Worm (Caenorhabditis elegans) whole organism, L1 larva: ENCODE measurements around the gene smrc-1.
A peak's percentile ranks its signal among the peaks of the same experiment; 100 is the strongest.

Experiments
- C34B4.2 ChIP-seq: sonication (generic microtip); optimal IDR thresholded peaks from 2 replicates; lab custom pipeline; 2017; ENCODE audit warnings: mild to moderate bottlenecking, missing genetic modification characterization, missing compliant biosample characterization
- F16B12.6 ChIP-seq: fragments of 150-350 bp; optimal IDR thresholded peaks from 2 replicates; lab custom pipeline; 2014; ENCODE audit warnings: missing biosample characterization, missing genetic modification characterization
- Y116A8C.19 ChIP-seq: sonication (generic microtip); optimal IDR thresholded peaks from 2 replicates; lab custom pipeline; 2016; ENCODE audit warnings: missing compliant biosample characterization, missing genetic modification characterization, borderline replicate concordance
- alr-1 ChIP-seq: fragments of 200-800 bp; sonication (Bioruptor generic); optimal IDR thresholded peaks from 2 replicates; lab custom pipeline; 2018; ENCODE audit warnings: borderline replicate concordance, mild to moderate bottlenecking, missing genetic modification characterization, missing compliant biosample characterization
- aly-2 ChIP-seq: fragments of 150-350 bp; optimal IDR thresholded peaks from 2 replicates; lab custom pipeline; 2014; ENCODE audit warnings: missing biosample characterization, missing genetic modification characterization
- blmp-1 ChIP-seq: fragments of 150-350 bp; optimal IDR thresholded peaks from 2 replicates; lab custom pipeline; 2014; ENCODE audit warnings: missing biosample characterization, missing genetic modification characterization
- ceh-88 ChIP-seq: fragments of 200-800 bp; sonication (Bioruptor generic); IDR thresholded peaks from 2 replicates; pipeline ENCODE4 v1.3.6; 2022; ENCODE audit warnings: missing genetic modification characterization, missing compliant biosample characterization
- ceh-90 ChIP-seq: sonication (generic microtip); optimal IDR thresholded peaks from 2 replicates; lab custom pipeline; 2016; ENCODE audit warnings: missing genetic modification characterization, missing compliant biosample characterization
- ces-1 ChIP-seq: fragments of 150-350 bp; optimal IDR thresholded peaks from 2 replicates; lab custom pipeline; 2014; ENCODE audit warnings: missing biosample characterization, missing genetic modification reagents, missing genetic modification characterization
- dsc-1 ChIP-seq: sonication (generic microtip); optimal IDR thresholded peaks from 2 replicates; lab custom pipeline; 2016; ENCODE audit warnings: mild to moderate bottlenecking, missing genetic modification characterization, missing compliant biosample characterization
- efl-1 ChIP-seq, 4 experiments: fragments of 150-350 bp; optimal IDR thresholded peaks in 3 of 4; peaks in 1 of 4; 1 replicate in 1 of 4; 2 replicates in 3 of 4; lab custom pipeline; 2014; ENCODE audit warnings: missing biosample characterization in 2 of 4, missing genetic modification characterization in 2 of 4, missing genetic modification reagents in 2 of 4
- efl-3 ChIP-seq: fragments of 200-800 bp; sonication (Bioruptor generic); optimal IDR thresholded peaks from 2 replicates; lab custom pipeline; 2018; ENCODE audit warnings: mild to moderate bottlenecking, missing genetic modification characterization, missing compliant biosample characterization
- egl-27 ChIP-seq, 2 experiments: fragments of 150-350 bp in 1 of 2; sonication (generic microtip); optimal IDR thresholded peaks; 3 replicates each; lab custom pipeline; 2017 to 2018; ENCODE audit warnings: missing biosample characterization in 2 of 2, missing genetic modification characterization in 2 of 2, missing genetic modification reagents in 2 of 2
- elt-2 ChIP-seq: sonication (generic microtip); optimal IDR thresholded peaks from 2 replicates; lab custom pipeline; 2016; ENCODE audit warnings: missing genetic modification characterization, mild to moderate bottlenecking, inconsistent platforms, missing compliant biosample characterization, missing genetic modification reagents
- ets-5 ChIP-seq: fragments of 200-800 bp; sonication (Bioruptor generic); IDR thresholded peaks from 2 replicates; pipeline ENCODE4 v1.3.6; 2022; ENCODE audit warnings: missing genetic modification characterization, missing compliant biosample characterization
- fkh-10 ChIP-seq: sonication (generic microtip); optimal IDR thresholded peaks from 2 replicates; lab custom pipeline; 2017; ENCODE audit warnings: missing biosample characterization, missing genetic modification reagents, missing genetic modification characterization
- fkh-4 ChIP-seq: sonication (generic microtip); optimal IDR thresholded peaks from 2 replicates; lab custom pipeline; 2016; ENCODE audit warnings: missing compliant biosample characterization, missing genetic modification characterization, borderline replicate concordance
- fos-1 ChIP-seq: fragments of 150-350 bp; optimal IDR thresholded peaks from 2 replicates; lab custom pipeline; 2014; ENCODE audit warnings: missing biosample characterization, missing genetic modification characterization
- hlh-17 ChIP-seq: fragments of 200-800 bp; sonication (Bioruptor generic); optimal IDR thresholded peaks from 2 replicates; lab custom pipeline; 2018; ENCODE audit warnings: missing genetic modification characterization, mild to moderate bottlenecking, missing compliant biosample characterization, moderate library complexity, borderline replicate concordance
- hlh-4 ChIP-seq: sonication (generic microtip); optimal IDR thresholded peaks from 2 replicates; lab custom pipeline; 2016; ENCODE audit warnings: mild to moderate bottlenecking, missing genetic modification characterization, missing compliant biosample characterization
- irx-1 ChIP-seq: sonication (generic microtip); optimal IDR thresholded peaks from 2 replicates; lab custom pipeline; 2016; ENCODE audit warnings: missing genetic modification characterization, missing compliant biosample characterization
- isw-1 ChIP-seq: fragments of 200-800 bp; sonication (Bioruptor generic); IDR thresholded peaks from 2 replicates; pipeline ENCODE4 v1.3.6; 2022; ENCODE audit warnings: missing genetic modification characterization, missing compliant biosample characterization
- lin-13 ChIP-seq: fragments of 150-350 bp; optimal IDR thresholded peaks from 2 replicates; lab custom pipeline; 2014; ENCODE audit warnings: missing biosample characterization, missing genetic modification reagents, missing genetic modification characterization
- lin-14 ChIP-seq: fragments of 200-800 bp; sonication (Bioruptor generic); optimal IDR thresholded peaks from 2 replicates; lab custom pipeline; 2018; ENCODE audit warnings: mild to moderate bottlenecking, missing genetic modification characterization, moderate library complexity, missing compliant biosample characterization
- lsy-2 ChIP-seq, 2 experiments: fragments of 150-350 bp; optimal IDR thresholded peaks; 2 replicates each; lab custom pipeline; 2014; ENCODE audit warnings: missing biosample characterization in 2 of 2, missing genetic modification characterization in 2 of 2
- mab-9 ChIP-seq: fragments of 200-800 bp; sonication (Bioruptor generic); IDR thresholded peaks from 2 replicates; pipeline ENCODE4 v1.3.6; 2022; ENCODE audit warnings: missing genetic modification reagents, missing genetic modification characterization, missing compliant biosample characterization
- mdl-1 ChIP-seq, 2 experiments: fragments of 150-350 bp; optimal IDR thresholded peaks; 2 replicates each; lab custom pipeline; 2014 to 2017; ENCODE audit warnings: missing biosample characterization in 2 of 2, missing genetic modification characterization in 2 of 2, inconsistent platforms in 1 of 2
- mef-2 ChIP-seq: fragments of 150-350 bp; optimal IDR thresholded peaks from 2 replicates; lab custom pipeline; 2014; ENCODE audit warnings: missing biosample characterization, missing genetic modification characterization
- mep-1 ChIP-seq: fragments of 150-350 bp; optimal IDR thresholded peaks from 2 replicates; lab custom pipeline; 2014; ENCODE audit warnings: missing biosample characterization, missing genetic modification characterization
- nhr-11 ChIP-seq: fragments of 150-350 bp; optimal IDR thresholded peaks from 2 replicates; lab custom pipeline; 2014; ENCODE audit warnings: missing biosample characterization, missing genetic modification characterization
- nhr-12 ChIP-seq: sonication (generic microtip); optimal IDR thresholded peaks from 2 replicates; lab custom pipeline; 2017; ENCODE audit warnings: missing biosample characterization, missing genetic modification characterization
- nhr-19 ChIP-seq: fragments of 200-800 bp; sonication (Bioruptor generic); conservative IDR thresholded peaks from 2 replicates; pipeline ENCODE4 v1.3.6; 2022; ENCODE audit warnings: missing genetic modification characterization, missing compliant biosample characterization
- nhr-237 ChIP-seq: fragments of 150-350 bp; optimal IDR thresholded peaks from 2 replicates; lab custom pipeline; 2014; ENCODE audit warnings: missing biosample characterization, missing genetic modification characterization
- nhr-28 ChIP-seq: fragments of 150-350 bp; optimal IDR thresholded peaks from 2 replicates; lab custom pipeline; 2014; ENCODE audit warnings: missing biosample characterization, missing genetic modification characterization
- nhr-76 ChIP-seq: sonication (generic microtip); optimal IDR thresholded peaks from 2 replicates; lab custom pipeline; 2017; ENCODE audit warnings: missing biosample characterization, missing genetic modification characterization
- nhr-85 ChIP-seq: sonication (generic microtip); peaks from one replicate; lab custom pipeline; 2016; ENCODE audit warnings: missing genetic modification characterization, inconsistent platforms, missing compliant biosample characterization
- nhr-90 ChIP-seq: sonication (generic microtip); optimal IDR thresholded peaks from 2 replicates; lab custom pipeline; 2016; ENCODE audit warnings: mild to moderate bottlenecking, missing genetic modification characterization, missing compliant biosample characterization; ENCODE audit not compliant: poor library complexity
- pag-3 ChIP-seq: sonication (generic microtip); optimal IDR thresholded peaks from 2 replicates; lab custom pipeline; 2017; ENCODE audit warnings: missing genetic modification characterization, mild to moderate bottlenecking, missing compliant biosample characterization, antibody characterized with exemption, borderline replicate concordance; ENCODE audit not compliant: insufficient read depth
- pax-3 ChIP-seq: fragments of 200-800 bp; sonication (Bioruptor generic); optimal IDR thresholded peaks from 2 replicates; lab custom pipeline; 2018; ENCODE audit warnings: mild to moderate bottlenecking, missing genetic modification characterization, moderate library complexity, missing compliant biosample characterization
- pqm-1 ChIP-seq: sonication (generic microtip); optimal IDR thresholded peaks from 3 replicates; lab custom pipeline; 2017; ENCODE audit warnings: missing biosample characterization, missing genetic modification characterization
- skn-1 ChIP-seq: fragments of 150-350 bp; optimal IDR thresholded peaks from 2 replicates; lab custom pipeline; 2014; ENCODE audit warnings: missing biosample characterization, missing genetic modification characterization
- snpc-4 ChIP-seq: fragments of 150-350 bp; optimal IDR thresholded peaks from 2 replicates; lab custom pipeline; 2014; ENCODE audit warnings: missing biosample characterization, missing genetic modification characterization
- snu-23 ChIP-seq: sonication (generic microtip); optimal IDR thresholded peaks from 2 replicates; lab custom pipeline; 2016; ENCODE audit warnings: missing genetic modification characterization, missing compliant biosample characterization
- sox-4 ChIP-seq: sonication (generic microtip); optimal IDR thresholded peaks from 2 replicates; lab custom pipeline; 2016; ENCODE audit warnings: missing genetic modification characterization, missing compliant biosample characterization
- sptf-1 ChIP-seq: fragments of 150-350 bp; optimal IDR thresholded peaks from 2 replicates; lab custom pipeline; 2014; ENCODE audit warnings: missing biosample characterization, missing genetic modification characterization
- sup-37 ChIP-seq: fragments of 200-800 bp; sonication (Bioruptor generic); optimal IDR thresholded peaks from 2 replicates; lab custom pipeline; 2018; ENCODE audit warnings: mild to moderate bottlenecking, missing genetic modification characterization, missing compliant biosample characterization
- swsn-7 ChIP-seq: sonication (generic microtip); optimal IDR thresholded peaks from 2 replicates; lab custom pipeline; 2016; ENCODE audit warnings: missing genetic modification characterization, missing compliant biosample characterization
- tlp-1 ChIP-seq: fragments of 150-350 bp; optimal IDR thresholded peaks from 2 replicates; lab custom pipeline; 2014; ENCODE audit warnings: missing biosample characterization, missing genetic modification characterization
- unc-98 ChIP-seq: fragments of 200-800 bp; sonication (Bioruptor generic); IDR thresholded peaks from 2 replicates; pipeline ENCODE4 v1.3.6; 2022; ENCODE audit warnings: missing genetic modification characterization, missing compliant biosample characterization
- zag-1 ChIP-seq: fragments of 150-350 bp; optimal IDR thresholded peaks from 2 replicates; lab custom pipeline; 2014; ENCODE audit warnings: missing biosample characterization, missing genetic modification characterization
- ztf-11 ChIP-seq, 2 experiments: sonication (generic microtip); optimal IDR thresholded peaks; 2 replicates each; lab custom pipeline; 2016 to 2017; ENCODE audit warnings: missing genetic modification characterization in 2 of 2, missing biosample characterization in 1 of 2, missing compliant biosample characterization in 1 of 2
- ztf-4 ChIP-seq: fragments of 150-350 bp; optimal IDR thresholded peaks from 2 replicates; lab custom pipeline; 2014; ENCODE audit warnings: missing biosample characterization, missing genetic modification characterization

smrc-1 gene

DNA sequence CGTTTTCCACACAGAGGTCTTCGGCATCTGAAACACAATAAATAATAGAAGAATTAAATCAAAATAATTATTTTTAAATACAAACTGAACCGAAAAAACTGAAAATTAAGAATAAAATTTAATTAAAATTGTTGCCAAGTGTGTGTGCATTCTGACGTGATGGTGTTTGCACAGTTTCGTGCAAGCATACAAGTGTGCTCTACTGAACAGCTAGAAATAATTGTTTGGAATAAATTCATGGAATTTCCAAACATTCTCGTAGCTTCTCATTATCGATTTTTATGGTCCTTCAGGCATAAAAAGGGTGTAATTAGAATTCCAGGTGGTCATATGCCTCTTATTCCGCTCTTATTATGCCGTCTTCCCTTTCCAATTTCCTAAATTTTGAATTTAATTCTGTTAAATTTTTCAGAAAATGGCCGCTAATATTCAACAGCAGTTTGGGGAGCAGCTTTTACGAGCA lies 41.1 kb downstream of the smrc-1 start, which contains the start of the genes mrps-17 and txdc-9 (continued):
- TF ChIP-seq swsn-7 (peak; percentile 77), nhr-28 (tag; lab: Kevin White, UChicago) (no peak), ceh-88 (no peak; the same call in 1 of the 2 replicates), Y116A8C.19 (tag; lab: Kevin White, UChicago) (no peak), elt-2 (tag; lab: Kevin White, UChicago) (peak; percentile 2), nhr-76 (tag; lab: Kevin White, UChicago) (no peak), aly-2 (tag; lab: Kevin White, UChicago) (peak; percentile 71), irx-1 (no peak), efl-1 (optimal IDR thresholded peaks at IDR 0.05; lab: Kevin White, UChicago) (peak; percentile 80 to 81), efl-1 (GFP tag; optimal IDR thresholded peaks at IDR 0.05 in 1 of 2; lab: Kevin White, UChicago) (peak; percentile 80 to 96), C34B4.2 (no peak), mdl-1 (tag; optimal IDR thresholded peaks at IDR 0.05; lab: Kevin White, UChicago) (no peak), skn-1 (tag; lab: Kevin White, UChicago) (peak; percentile 73), lsy-2 (tag; optimal IDR thresholded peaks at IDR 0.05; lab: Kevin White, UChicago) (peak; percentile 87 to 93), nhr-237 (tag; lab: Kevin White, UChicago) (peak; percentile 20), blmp-1 (tag; lab: Kevin White, UChicago) (no peak), mab-9 (GFP tag; lab: Robert Waterston, UW) (no peak), mef-2 (tag; lab: Kevin White, UChicago) (no peak), pax-3 (tag; lab: Kevin White, UChicago) (no peak), ces-1 (GFP tag; lab: Kevin White, UChicago) (peak; percentile 87), F16B12.6 (tag; lab: Kevin White, UChicago) (peak; percentile 98), tlp-1 (tag; lab: Kevin White, UChicago) (no peak), isw-1 (peak; percentile 54), nhr-11 (tag; lab: Kevin White, UChicago) (no peak), nhr-90 (tag; lab: Kevin White, UChicago) (peak; percentile 61), ztf-4 (peak; percentile 49), snu-23 (GFP tag; lab: Kevin White, UChicago) (peak; percentile 82), pag-3 (tag; lab: Kevin White, UChicago) (no peak), efl-3 (GFP tag; lab: Kevin White, UChicago) (no peak), egl-27 (tag; optimal IDR thresholded peaks at IDR 0.05; lab: Kevin White, UChicago) (no peak), nhr-12 (tag; lab: Kevin White, UChicago) (no peak), ets-5 (GFP tag; lab: Robert Waterston, UW) (no peak), fkh-4 (tag; lab: Kevin White, UChicago) (no peak), fos-1 (tag; lab: Kevin White, UChicago) (no peak), nhr-85 (tag; lab: Kevin White, UChicago) (peak; percentile 52), ztf-11 (tag; optimal IDR thresholded peaks at IDR 0.05; lab: Kevin White, UChicago) (peak in 1 of 2 experiments; percentile 46), sox-4 (tag; lab: Kevin White, UChicago) (no peak), unc-98 (GFP tag; lab: Robert Waterston, UW) (no peak), dsc-1 (tag; lab: Kevin White, UChicago) (no peak), lin-13 (GFP tag; lab: Kevin White, UChicago) (peak; percentile 59), lin-14 (GFP tag; lab: Kevin White, UChicago) (peak; percentile 84), fkh-10 (GFP tag; lab: Kevin White, UChicago) (peak; percentile 62), snpc-4 (tag; lab: Kevin White, UChicago) (no peak), hlh-4 (tag; lab: Kevin White, UChicago) (no peak), ceh-90 (no peak), sptf-1 (tag; lab: Kevin White, UChicago) (no peak), zag-1 (tag; lab: Kevin White, UChicago) (no peak), mep-1 (tag; lab: Kevin White, UChicago) (peak; percentile 97), nhr-19 (GFP tag; lab: Robert Waterston, UW) (peak; percentile 75), pqm-1 (tag; lab: Kevin White, UChicago) (no peak), sup-37 (GFP tag; lab: Kevin White, UChicago) (no peak), hlh-17 (GFP tag; lab: Kevin White, UChicago) (no peak), alr-1 (tag; lab: Kevin White, UChicago) (no peak)
